Fruit fly (Drosophila melanogaster): ENCODE results near the gene cv.

DNA sequence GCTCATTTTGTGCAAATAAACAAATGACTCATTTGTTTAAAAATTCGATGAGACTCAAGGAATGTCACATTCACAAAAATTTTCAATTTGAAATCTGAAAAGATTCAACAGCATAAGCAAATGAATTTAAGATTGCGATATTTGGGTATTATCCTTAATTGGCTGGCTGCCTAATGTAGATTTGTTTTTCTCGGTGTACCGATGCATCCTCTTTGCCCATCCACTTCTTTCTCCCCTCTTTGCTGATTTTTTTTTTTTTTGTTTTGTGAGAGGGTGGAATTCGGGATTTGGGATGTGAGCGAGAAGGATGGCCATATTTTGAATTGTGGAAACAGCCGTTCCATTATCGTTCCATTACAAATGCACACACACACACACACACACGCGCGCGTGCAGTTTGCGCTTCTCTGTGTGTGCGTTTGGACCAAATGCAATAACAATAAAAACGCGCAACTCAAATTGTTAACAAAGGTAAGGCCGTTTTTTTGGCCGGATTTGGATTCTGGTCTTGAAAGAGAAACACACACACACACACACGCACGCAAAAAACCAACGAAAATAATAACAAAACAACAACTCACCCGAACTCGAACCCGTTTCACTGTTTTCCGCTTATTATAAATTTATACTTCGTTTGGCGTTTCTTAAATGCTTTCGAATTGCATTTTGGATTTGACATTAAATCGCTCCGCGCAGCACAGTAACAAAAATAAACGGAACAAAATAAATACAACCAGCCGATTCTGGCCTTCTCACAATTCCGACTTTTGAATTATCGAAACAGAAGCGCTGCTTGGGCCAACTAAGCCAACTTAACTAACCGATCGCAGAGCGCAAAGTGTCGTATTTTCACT is 10.5 kb upstream of the cv start:
- TF ChIP-seq CG15710 (tag; optimal IDR thresholded peaks at IDR 0.05) (peak; percentile 50), EcR (GFP tag; optimal IDR thresholded peaks at IDR 0.05) (no peak), CG13204 (GFP tag; optimal IDR thresholded peaks at IDR 0.05) (peak; percentile 12), CG32121 (GFP tag; IDR thresholded peaks at IDR 0.05) (peak; percentile 12; the same call in 1 of the 2 replicates), gl (tag; optimal IDR thresholded peaks at IDR 0.05) (no peak)
